Worm (Caenorhabditis elegans) whole organism, late embryonic: ENCODE measurements around the gene rdl-1.

Source experiments
- K02D7.2 ChIP-seq: sonication (generic microtip); optimal IDR thresholded peaks from 2 replicates; lab custom pipeline; 2017; ENCODE audit warnings: mild to moderate bottlenecking, missing genetic modification characterization, missing compliant biosample characterization
- ama-1 ChIP-seq: fragments of 150-350 bp; optimal IDR thresholded peaks from 2 replicates; lab custom pipeline; 2014
- ceh-18 ChIP-seq: sonication (generic microtip); optimal IDR thresholded peaks from 2 replicates; lab custom pipeline; 2016; ENCODE audit warnings: missing genetic modification characterization, missing compliant biosample characterization
- ceh-22 ChIP-seq: sonication (generic microtip); optimal IDR thresholded peaks from 2 replicates; lab custom pipeline; 2017; ENCODE audit warnings: missing biosample characterization, missing genetic modification characterization
- ceh-34 ChIP-seq: sonication (generic microtip); optimal IDR thresholded peaks from 2 replicates; lab custom pipeline; 2016; ENCODE audit warnings: mild to moderate bottlenecking, missing genetic modification characterization, missing compliant biosample characterization
- ceh-48 ChIP-seq: sonication (generic microtip); optimal IDR thresholded peaks from 2 replicates; lab custom pipeline; 2016; ENCODE audit warnings: missing genetic modification characterization, inconsistent platforms, missing compliant biosample characterization
- ceh-9 ChIP-seq: sonication (generic microtip); optimal IDR thresholded peaks from 2 replicates; lab custom pipeline; 2016; ENCODE audit warnings: mild to moderate bottlenecking, missing genetic modification characterization, inconsistent platforms, missing compliant biosample characterization
- che-1 ChIP-seq: sonication (generic microtip); optimal IDR thresholded peaks from 2 replicates; lab custom pipeline; 2016; ENCODE audit warnings: mild to moderate bottlenecking, missing genetic modification characterization, missing compliant biosample characterization
- dmd-4 ChIP-seq: sonication (generic microtip); optimal IDR thresholded peaks from 2 replicates; lab custom pipeline; 2016; ENCODE audit warnings: borderline replicate concordance, missing genetic modification characterization, missing compliant biosample characterization
- dve-1 ChIP-seq: sonication (generic microtip); optimal IDR thresholded peaks from 2 replicates; lab custom pipeline; 2017; ENCODE audit warnings: antibody characterized with exemption, mild to moderate bottlenecking, missing genetic modification characterization, missing compliant biosample characterization
- elt-2 ChIP-seq: sonication (generic microtip); optimal IDR thresholded peaks from 2 replicates; lab custom pipeline; 2016; ENCODE audit warnings: missing genetic modification reagents, missing genetic modification characterization, missing compliant biosample characterization
- fkh-10 ChIP-seq: fragments of 150-350 bp; optimal IDR thresholded peaks from 2 replicates; lab custom pipeline; 2014; ENCODE audit warnings: missing biosample characterization, missing genetic modification reagents, missing genetic modification characterization
- fkh-6 ChIP-seq: sonication (generic microtip); optimal IDR thresholded peaks from 2 replicates; lab custom pipeline; 2016; ENCODE audit warnings: missing genetic modification characterization, missing compliant biosample characterization
- gmeb-2 ChIP-seq: sonication (generic microtip); optimal IDR thresholded peaks from 2 replicates; lab custom pipeline; 2016; ENCODE audit warnings: missing genetic modification characterization, inconsistent platforms, missing compliant biosample characterization
- hlh-13 ChIP-seq: fragments of 200-800 bp; sonication (Bioruptor generic); optimal IDR thresholded peaks from 2 replicates; lab custom pipeline; 2018; ENCODE audit warnings: mild to moderate bottlenecking, missing genetic modification characterization, missing compliant biosample characterization
- hlh-30 ChIP-seq: sonication (generic microtip); optimal IDR thresholded peaks from 2 replicates; lab custom pipeline; 2017; ENCODE audit warnings: antibody characterized with exemption, missing genetic modification characterization, missing compliant biosample characterization; ENCODE audit not compliant: insufficient read depth
- hlh-6 ChIP-seq: sonication (generic microtip); optimal IDR thresholded peaks from 2 replicates; lab custom pipeline; 2016; ENCODE audit warnings: missing genotype, missing genetic modification characterization, missing compliant biosample characterization
- lim-6 ChIP-seq: sonication (generic microtip); optimal IDR thresholded peaks from 2 replicates; lab custom pipeline; 2016; ENCODE audit warnings: missing genetic modification characterization, missing compliant biosample characterization
- lin-11 ChIP-seq: fragments of 200-800 bp; sonication (Bioruptor generic); optimal IDR thresholded peaks from 2 replicates; lab custom pipeline; 2018; ENCODE audit warnings: mild to moderate bottlenecking, missing genetic modification characterization, missing compliant biosample characterization
- nfya-1 ChIP-seq: sonication (generic microtip); optimal IDR thresholded peaks from 2 replicates; lab custom pipeline; 2017; ENCODE audit warnings: missing genetic modification characterization, mild to moderate bottlenecking, missing compliant biosample characterization, antibody characterized with exemption, moderate library complexity
- pag-3 ChIP-seq: sonication (generic microtip); optimal IDR thresholded peaks from 2 replicates; lab custom pipeline; 2016; ENCODE audit warnings: missing compliant biosample characterization, missing genetic modification characterization, borderline replicate concordance
- pat-9 ChIP-seq: fragments of 200-800 bp; sonication (Bioruptor generic); optimal IDR thresholded peaks from 2 replicates; lab custom pipeline; 2018; ENCODE audit warnings: mild to moderate bottlenecking, missing genetic modification characterization, moderate library complexity, missing compliant biosample characterization
- pha-2 ChIP-seq: sonication (generic microtip); optimal IDR thresholded peaks from 2 replicates; lab custom pipeline; 2017; ENCODE audit warnings: mild to moderate bottlenecking, missing genetic modification characterization, missing compliant biosample characterization
- pros-1 ChIP-seq: fragments of 150-350 bp; optimal IDR thresholded peaks from 2 replicates; lab custom pipeline; 2014; ENCODE audit warnings: missing biosample characterization, missing genetic modification reagents, missing genetic modification characterization
- sox-2 ChIP-seq: fragments of 200-800 bp; sonication (Bioruptor generic); IDR thresholded peaks from 2 replicates; pipeline ENCODE4 v1.3.6; 2022; ENCODE audit warnings: missing genetic modification reagents, missing genetic modification characterization, missing compliant biosample characterization
- sox-4 ChIP-seq: sonication (generic microtip); optimal IDR thresholded peaks from 2 replicates; lab custom pipeline; 2017; ENCODE audit warnings: mild to moderate bottlenecking, missing genetic modification characterization, inconsistent platforms, missing compliant biosample characterization
- tbx-7 ChIP-seq: sonication (generic microtip); optimal IDR thresholded peaks from 2 replicates; lab custom pipeline; 2016; ENCODE audit warnings: missing genotype, missing genetic modification characterization, missing compliant biosample characterization
- ttx-3 ChIP-seq: sonication (generic microtip); optimal IDR thresholded peaks from 2 replicates; lab custom pipeline; 2016; ENCODE audit warnings: missing genetic modification reagents, missing genetic modification characterization, missing compliant biosample characterization
- unc-3 ChIP-seq, 2 experiments: fragments of 200-800 bp in 1 of 2; sonication (Bioruptor generic) in 1 of 2; sonication (generic microtip) in 1 of 2; conservative IDR thresholded peaks in 1 of 2; optimal IDR thresholded peaks in 1 of 2; 2 replicates each; pipeline versions ENCODE4 v1.3.6 to Lab custom; 2016 to 2022; ENCODE audit warnings: missing compliant biosample characterization in 2 of 2, missing genetic modification characterization in 2 of 2, missing genetic modification reagents in 1 of 2
- unc-55 ChIP-seq: sonication (generic microtip); optimal IDR thresholded peaks from 2 replicates; lab custom pipeline; 2017; ENCODE audit warnings: missing biosample characterization, missing genetic modification reagents, missing genetic modification characterization
- zip-5 ChIP-seq: sonication (generic microtip); optimal IDR thresholded peaks from 2 replicates; lab custom pipeline; 2016; ENCODE audit warnings: missing genetic modification characterization, missing compliant biosample characterization

The rdl-1 gene

ce11 chrIV:7790151-7790691 lies 20.2 kb upstream of the rdl-1 start:
- TF ChIP-seq ceh-9 (tag; lab: Kevin White, UChicago) (no peak), hlh-6 (peak; percentile 10)
- TF ChIP-seq, all 69 proteins: peak for 1

ce11 chrIV:7789521-7789949 lies 19.5 kb upstream of the rdl-1 start, which contains the start of gene imp-3:
Gene imp-3, minus strand, starts transcription at chrIV:7789613.
- TF ChIP-seq lin-11 (tag; lab: Kevin White, UChicago) (peak; percentile 5), ceh-22 (tag; lab: Kevin White, UChicago) (no peak), ceh-34 (tag; lab: Kevin White, UChicago) (peak; percentile 1), ttx-3 (tag; lab: Kevin White, UChicago) (no peak), ama-1 (lab: Kevin White, UChicago) (peak; percentile 54), hlh-30 (tag; lab: Kevin White, UChicago) (peak; percentile 12), ceh-48 (tag; lab: Kevin White, UChicago) (peak; percentile 22), ceh-18 (tag; lab: Kevin White, UChicago) (no peak), dve-1 (no peak)

ce11 chrIV:7785506-7786065 lies 15.5 kb upstream of the rdl-1 start, which contains the start of gene tag-322:
Gene tag-322, minus strand, starts transcription at chrIV:7785556.
- TF ChIP-seq K02D7.2 (tag; lab: Kevin White, UChicago) (no peak), che-1 (tag; lab: Kevin White, UChicago) (no peak), ama-1 (lab: Kevin White, UChicago) (no peak), ceh-18 (tag; lab: Kevin White, UChicago) (no peak), gmeb-2 (tag; lab: Kevin White, UChicago) (no peak), ceh-22 (tag; lab: Kevin White, UChicago) (no peak), dmd-4 (tag; lab: Kevin White, UChicago) (no peak), sox-4 (tag; lab: Kevin White, UChicago) (no peak), nfya-1 (tag; lab: Kevin White, UChicago) (peak; percentile 31), pros-1 (no peak), ceh-34 (tag; lab: Kevin White, UChicago) (no peak), pha-2 (no peak), ttx-3 (tag; lab: Kevin White, UChicago) (no peak), unc-55 (GFP tag; lab: Kevin White, UChicago) (peak; percentile 1)

- TF ChIP-seq sox-2 (no peak), K02D7.2 (tag; lab: Kevin White, UChicago) (no peak), lim-6 (tag; lab: Kevin White, UChicago) (no peak), unc-3 (GFP tag; conservative IDR thresholded peaks at IDR 0.05; lab: Robert Waterston, UW) (no peak), unc-3 (tag; optimal IDR thresholded peaks at IDR 0.05; lab: Kevin White, UChicago) (no peak), fkh-6 (tag; lab: Kevin White, UChicago) (no peak), che-1 (tag; lab: Kevin White, UChicago) (no peak), fkh-10 (no peak), elt-2 (tag; lab: Kevin White, UChicago) (no peak), pag-3 (tag; lab: Kevin White, UChicago) (no peak), pat-9 (no peak), hlh-6 (no peak), ceh-48 (tag; lab: Kevin White, UChicago) (no peak), tbx-7 (tag; lab: Kevin White, UChicago) (no peak), zip-5 (tag; lab: Kevin White, UChicago) (no peak)
These were observed 13.8 kb upstream of the rdl-1 start, which contains the start of gene tag-321 for ce11 chrIV:7783801-7784411. Gene tag-321, minus strand, starts transcription at chrIV:7783851.

ce11 chrIV:7782292-7782691 lies 12.2 kb upstream of the rdl-1 start, which contains the start of gene sec-10:
Gene sec-10, minus strand, starts transcription at chrIV:7782499.
- TF ChIP-seq hlh-13 (no peak), che-1 (tag; lab: Kevin White, UChicago) (no peak), unc-55 (GFP tag; lab: Kevin White, UChicago) (no peak), pha-2 (no peak)
